Worm (Caenorhabditis elegans) whole organism, L1 larva: ENCODE data around the gene fipr-27.

Source experiments
- lin-39 ChIP-seq: fragments of 150-350 bp; optimal IDR thresholded peaks from 2 replicates; lab custom pipeline; 2014; ENCODE audit warnings: missing biosample characterization, missing genetic modification reagents, missing genetic modification characterization
- nhr-237 ChIP-seq: fragments of 150-350 bp; optimal IDR thresholded peaks from 2 replicates; lab custom pipeline; 2014; ENCODE audit warnings: missing biosample characterization, missing genetic modification characterization
- nhr-77 ChIP-seq: fragments of 150-350 bp; optimal IDR thresholded peaks from 2 replicates; lab custom pipeline; 2014; ENCODE audit warnings: missing biosample characterization, missing genetic modification characterization
- snpc-4 ChIP-seq: fragments of 150-350 bp; optimal IDR thresholded peaks from 2 replicates; lab custom pipeline; 2014; ENCODE audit warnings: missing biosample characterization, missing genetic modification characterization

- TF ChIP-seq snpc-4 (peak; percentile 40), nhr-77 (tag; lab: Kevin White, UChicago) (peak; percentile 60), nhr-237 (tag; lab: Kevin White, UChicago) (no peak), lin-39 (no peak)
Observed at ce11 chrIV:16663591-16663990, 32.9 kb downstream of the fipr-27 start.
